Worm (Caenorhabditis elegans): ENCODE data around the gene B0507.9.

ce11 chrV:8785526-8785925 is 19.7 kb upstream of the B0507.9 start:
- TF ChIP-seq snpc-4 (tag; optimal IDR thresholded peaks at IDR 0.05) (no peak), elt-1 (tag; optimal IDR thresholded peaks at IDR 0.05; ENCODE audit: borderline replicate concordance, insufficient read depth) (no peak), ztf-11 (tag; optimal IDR thresholded peaks at IDR 0.05) (peak; percentile 91), sem-2 (GFP tag; optimal IDR thresholded peaks at IDR 0.05) (no peak), flh-1 (GFP tag; optimal IDR thresholded peaks at IDR 0.05) (no peak), nhr-12 (tag; optimal IDR thresholded peaks at IDR 0.05) (no peak), zip-8 (tag; optimal IDR thresholded peaks at IDR 0.05) (no peak), blmp-1 (tag; optimal IDR thresholded peaks at IDR 0.05) (no peak), bed-3 (GFP tag; optimal IDR thresholded peaks at IDR 0.05) (no peak), lsy-2 (tag; optimal IDR thresholded peaks at IDR 0.05) (peak; percentile 6)
